Worm (Caenorhabditis elegans): ENCODE results near the gene fbxb-87.

DNA sequence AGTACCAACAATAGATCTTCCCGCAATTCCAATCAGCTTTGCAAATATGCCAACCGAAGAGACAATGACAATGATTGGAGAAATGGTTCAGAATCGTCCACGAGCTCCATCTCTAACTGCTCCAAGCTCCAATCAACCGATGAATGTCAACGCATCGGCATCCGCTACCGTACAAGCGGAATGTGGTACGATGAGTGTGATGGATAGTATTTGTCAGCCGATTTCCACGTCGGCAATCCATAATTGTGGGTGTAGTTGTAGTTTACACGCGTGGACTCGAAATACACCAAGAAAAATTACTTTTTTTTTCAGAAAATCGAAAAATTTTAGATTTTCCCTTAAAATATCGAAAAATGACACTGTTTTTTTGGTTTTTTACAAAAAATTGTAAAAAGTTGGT is 48.6 kb downstream of the fbxb-87 start:
- TF ChIP-seq unc-39 (tag; optimal IDR thresholded peaks at IDR 0.05) (no peak), ztf-11 (tag; optimal IDR thresholded peaks at IDR 0.05) (no peak), blmp-1 (tag; optimal IDR thresholded peaks at IDR 0.05) (no peak), nhr-76 (tag; optimal IDR thresholded peaks at IDR 0.05) (no peak), lsy-2 (tag; optimal IDR thresholded peaks at IDR 0.05) (no peak), sem-2 (GFP tag; optimal IDR thresholded peaks at IDR 0.05) (no peak), snpc-4 (tag; optimal IDR thresholded peaks at IDR 0.05) (no peak), bed-3 (GFP tag; optimal IDR thresholded peaks at IDR 0.05) (no peak), elt-1 (tag; optimal IDR thresholded peaks at IDR 0.05; ENCODE audit: borderline replicate concordance, insufficient read depth) (no peak), elt-3 (tag; optimal IDR thresholded peaks at IDR 0.05) (no peak), tbx-8 (GFP tag; optimal IDR thresholded peaks at IDR 0.05) (no peak), unc-120 (tag; optimal IDR thresholded peaks at IDR 0.05; ENCODE audit: poor library complexity, severe bottlenecking) (no peak), hlh-1 (tag; optimal IDR thresholded peaks at IDR 0.05) (no peak)

All from whole organism, mixed stage, embryonic.